Fruit fly (Drosophila melanogaster) whole organism, wandering third instar larva: Measurements from ENCODE around the gene Art8.

Experiments used
- CG32264 ChIP-seq: fragments of 200-800 bp; sonication (Bioruptor generic); optimal IDR thresholded peaks from 2 replicates; lab custom pipeline; 2016; ENCODE audit warnings: missing biosample characterization, missing genetic modification characterization
- Dfd ChIP-seq: fragments of >200 bp; optimal IDR thresholded peaks from 2 replicates; lab custom pipeline; 2017; ENCODE audit warnings: missing biosample characterization, missing genetic modification characterization
- Hnf4 ChIP-seq: fragments of 200-800 bp; sonication (Bioruptor generic); optimal IDR thresholded peaks from 2 replicates; lab custom pipeline; 2016; ENCODE audit warnings: missing biosample characterization, mild to moderate bottlenecking, missing genetic modification characterization
- Myc ChIP-seq: fragments of >200 bp; optimal IDR thresholded peaks from 2 replicates; lab custom pipeline; 2017
- N ChIP-seq: fragments of >200 bp; optimal IDR thresholded peaks from 2 replicates; lab custom pipeline; 2018; ENCODE audit warnings: missing biosample characterization, missing external identifiers, missing genetic modification characterization
- Vsx2 ChIP-seq: fragments of 200-300, 225-300 bp; sonication (Bioruptor generic); optimal IDR thresholded peaks from 2 replicates; lab custom pipeline; 2018; ENCODE audit warnings: missing biosample characterization, missing genetic modification characterization; ENCODE audit not compliant: partially characterized antibody
- brk ChIP-seq: fragments of 200-800 bp; sonication (Bioruptor generic); optimal IDR thresholded peaks from 2 replicates; lab custom pipeline; 2016; ENCODE audit warnings: missing biosample characterization, mild to moderate bottlenecking, missing genetic modification characterization
- dl ChIP-seq, 2 experiments: fragments of 175-275, 200-275 bp in 1 of 2; fragments of 200-275 bp in 1 of 2; sonication (Bioruptor generic); optimal IDR thresholded peaks; lab custom pipeline; 2018; ENCODE audit warnings: mild to moderate bottlenecking in 2 of 2, missing biosample characterization in 2 of 2, missing genetic modification characterization in 2 of 2, moderate library complexity in 2 of 2; ENCODE audit not compliant: partially characterized antibody in 2 of 2, insufficient read depth in 1 of 2
- dmrt93B ChIP-seq: fragments of 200-800 bp; sonication (Bioruptor generic); optimal IDR thresholded peaks from 2 replicates; lab custom pipeline; 2018; ENCODE audit warnings: missing biosample characterization, mild to moderate bottlenecking, missing genetic modification characterization
- foxo ChIP-seq, 2 experiments: fragments of 200-800 bp; sonication (Bioruptor generic); optimal IDR thresholded peaks; 2 replicates in 1 of 2; 3 replicates in 1 of 2; lab custom pipeline; 2016 to 2017; ENCODE audit warnings: missing biosample characterization in 2 of 2, missing genetic modification characterization in 2 of 2
- h ChIP-seq: fragments of 200-800 bp; sonication (Bioruptor generic); optimal IDR thresholded peaks from 3 replicates; lab custom pipeline; 2016; ENCODE audit warnings: missing biosample characterization, mild to moderate bottlenecking, missing genetic modification characterization
- jim ChIP-seq: fragments of 175-275, 200-325 bp; sonication (Bioruptor generic); optimal IDR thresholded peaks from 2 replicates; lab custom pipeline; 2016; ENCODE audit warnings: missing biosample characterization, mild to moderate bottlenecking, missing genetic modification characterization
- lola ChIP-seq: fragments of >200 bp; optimal IDR thresholded peaks from 2 replicates; lab custom pipeline; 2017; ENCODE audit warnings: missing biosample characterization, missing genetic modification characterization
- pan ChIP-seq: fragments of >200 bp; optimal IDR thresholded peaks from 2 replicates; lab custom pipeline; 2017

DNA sequence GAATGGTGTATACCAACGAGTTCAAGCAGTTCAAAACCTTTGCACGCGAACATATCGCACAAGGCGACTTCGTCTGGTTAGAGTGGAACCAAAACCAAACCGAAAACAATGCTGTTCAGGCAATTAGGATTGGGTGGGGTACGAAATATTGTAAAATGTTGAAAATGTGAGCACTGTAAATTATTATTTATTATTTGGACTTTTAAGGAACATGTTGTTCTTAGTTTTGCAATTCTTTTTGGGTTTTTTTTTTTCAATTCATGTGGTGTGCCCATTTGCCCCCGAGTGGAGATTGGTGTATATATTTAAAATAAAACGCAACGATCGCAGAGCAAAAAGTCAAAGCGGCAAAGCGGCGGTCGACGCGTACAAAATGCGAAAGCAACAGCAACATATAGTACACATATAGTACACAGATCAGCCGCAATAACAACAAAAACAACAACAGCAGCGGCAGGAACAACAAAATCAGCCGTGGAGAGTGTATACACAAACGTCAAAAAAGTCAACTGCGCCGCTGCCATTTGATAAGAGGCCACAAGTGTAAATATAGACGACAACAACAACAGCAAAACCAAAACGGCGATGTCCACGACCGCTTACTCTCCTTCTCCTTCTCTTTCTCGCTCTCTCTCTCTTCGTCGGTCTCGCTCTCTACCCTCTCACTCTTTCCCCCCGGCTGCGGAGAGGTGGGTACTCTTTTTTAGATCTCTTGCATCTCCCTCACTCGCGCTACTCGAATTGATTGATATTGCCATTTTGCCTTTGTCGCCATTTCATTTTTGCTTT, 34.0 kb upstream of the Art8 start:
- TF ChIP-seq N (GFP tag; lab: Kevin White, UChicago): no peak
- TF ChIP-seq Hnf4 (GFP tag; lab: Kevin White, UChicago): peak; percentile 55
- TF ChIP-seq foxo (GFP tag; optimal IDR thresholded peaks at IDR 0.05; lab: Kevin White, UChicago): peak in 1 of 2 experiments; percentile 88
- TF ChIP-seq dl (GFP tag; optimal IDR thresholded peaks at IDR 0.05; lab: Kevin White, UChicago; ENCODE audit: insufficient read depth in 1 of 2, partially characterized antibody in 2 of 2): peak in 1 of 2 experiments; percentile 91
- TF ChIP-seq h (GFP tag; lab: Kevin White, UChicago): peak; percentile 72
- no peak for TF ChIP-seq lola
- peak; percentile 1 for TF ChIP-seq Dfd (GFP tag; lab: Kevin White, UChicago)
- TF ChIP-seq Vsx2: no peak
- TF ChIP-seq brk (GFP tag; lab: Kevin White, UChicago): peak; percentile 39
- TF ChIP-seq Myc: no peak
- TF ChIP-seq CG32264 (GFP tag; lab: Kevin White, UChicago): peak; percentile 21
- no peak for TF ChIP-seq pan
- no peak for TF ChIP-seq jim
- TF ChIP-seq dmrt93B (GFP tag; lab: Kevin White, UChicago): peak; percentile 22
